Fruit fly (Drosophila melanogaster) whole organism, embryonic: ENCODE measurements around the gene CG43295.

Experiments
- Atf6 ChIP-seq: fragments of 200-800 bp; sonication (Bioruptor generic); IDR thresholded peaks from 2 replicates; pipeline ENCODE4 v1.3.6; 2022; ENCODE audit warnings: missing biosample characterization, missing genetic modification characterization
- Bteb2 ChIP-seq: fragments of 200-800 bp; sonication (Bioruptor generic); optimal IDR thresholded peaks from 2 replicates; lab custom pipeline; 2016; ENCODE audit warnings: missing biosample characterization, missing genetic modification characterization
- C15 ChIP-seq: fragments of 200-800 bp; sonication (Bioruptor generic); IDR thresholded peaks from 3 replicates; pipeline ENCODE4 v1.3.6; 2022; ENCODE audit warnings: missing biosample characterization, missing genetic modification characterization
- CG10431 ChIP-seq: fragments of 200-800 bp; sonication (Bioruptor generic); optimal IDR thresholded peaks from 3 replicates; lab custom pipeline; 2018; ENCODE audit warnings: missing biosample characterization, mild to moderate bottlenecking, missing genetic modification characterization
- CG12744 ChIP-seq: fragments of 200-800 bp; sonication (Bioruptor generic); optimal IDR thresholded peaks from 2 replicates; lab custom pipeline; 2016; ENCODE audit warnings: missing biosample characterization, missing genetic modification characterization
- CG2116 ChIP-seq: fragments of 200-800 bp; sonication (Bioruptor generic); optimal IDR thresholded peaks from 3 replicates; lab custom pipeline; 2018; ENCODE audit warnings: missing biosample characterization, mild to moderate bottlenecking, missing genetic modification characterization
- CG2875 ChIP-seq: fragments of 200-800 bp; sonication (Bioruptor generic); optimal IDR thresholded peaks from 2 replicates; lab custom pipeline; 2017; ENCODE audit warnings: missing biosample characterization, mild to moderate bottlenecking, missing genetic modification characterization, missing genetic modification reagents
- CG30020 ChIP-seq: fragments of 200-800 bp; optimal IDR thresholded peaks from 2 replicates; lab custom pipeline; 2019; ENCODE audit warnings: missing biosample characterization, mild to moderate bottlenecking, missing genetic modification characterization, moderate library complexity
- CG33213 ChIP-seq: fragments of 200-800 bp; sonication (Bioruptor generic); optimal IDR thresholded peaks from 3 replicates; lab custom pipeline; 2016; ENCODE audit warnings: missing biosample characterization, missing genetic modification characterization
- CG4820 ChIP-seq: fragments of 200-800 bp; sonication (Bioruptor generic); optimal IDR thresholded peaks from 3 replicates; lab custom pipeline; 2016; ENCODE audit warnings: missing biosample characterization, missing genetic modification characterization
- CG4854 ChIP-seq: fragments of 200-800 bp; sonication (Bioruptor generic); optimal IDR thresholded peaks from 2 replicates; lab custom pipeline; 2016; ENCODE audit warnings: missing biosample characterization, missing genetic modification characterization, inconsistent platforms
- CG6272 ChIP-seq: fragments of 200-800 bp; sonication (Bioruptor generic); IDR thresholded peaks from 2 replicates; pipeline ENCODE4 v1.3.6; 2022; ENCODE audit warnings: missing biosample characterization, missing genetic modification characterization
- CG6854 ChIP-seq: fragments of 200-800 bp; sonication (Bioruptor generic); optimal IDR thresholded peaks from 3 replicates; lab custom pipeline; 2017; ENCODE audit warnings: missing biosample characterization, mild to moderate bottlenecking, missing genetic modification characterization
- CG7372 ChIP-seq: fragments of 200-800 bp; sonication (Bioruptor generic); IDR thresholded peaks from 2 replicates; pipeline ENCODE4 v1.3.6; 2022; ENCODE audit warnings: missing biosample characterization, missing genetic modification characterization
- CG8924 ChIP-seq: fragments of 200-800 bp; optimal IDR thresholded peaks from 3 replicates; lab custom pipeline; 2019; ENCODE audit warnings: missing biosample characterization, mild to moderate bottlenecking, missing genetic modification characterization, moderate library complexity
- CG9437 ChIP-seq: fragments of 200-800 bp; sonication (Bioruptor generic); optimal IDR thresholded peaks from 2 replicates; lab custom pipeline; 2018; ENCODE audit warnings: missing biosample characterization, mild to moderate bottlenecking, missing genetic modification characterization
- CG9609 ChIP-seq: fragments of 200-800 bp; sonication (Bioruptor generic); optimal IDR thresholded peaks from 3 replicates; lab custom pipeline; 2016; ENCODE audit warnings: missing biosample characterization, missing genetic modification characterization
- CrebB ChIP-seq: fragments of 200-800 bp; sonication (Bioruptor generic); optimal IDR thresholded peaks from 3 replicates; lab custom pipeline; 2018; ENCODE audit warnings: missing biosample characterization, mild to moderate bottlenecking, missing genetic modification characterization
- H15 ChIP-seq: fragments of 200-800 bp; sonication (Bioruptor generic); IDR thresholded peaks from 3 replicates; pipeline ENCODE4 v1.3.6; 2022; ENCODE audit warnings: missing biosample characterization, missing genetic modification characterization
- HLH4C ChIP-seq: fragments of 200-800 bp; sonication (Bioruptor generic); IDR thresholded peaks from 3 replicates; pipeline ENCODE4 v1.3.6; 2022; ENCODE audit warnings: missing biosample characterization, missing genetic modification characterization; ENCODE audit not compliant: partially characterized antibody
- Hmr ChIP-seq: fragments of 200-800 bp; sonication (Bioruptor generic); optimal IDR thresholded peaks from 3 replicates; lab custom pipeline; 2017; ENCODE audit warnings: mild to moderate bottlenecking, missing biosample characterization, missing genetic modification reagents, missing genetic modification characterization
- Hmx ChIP-seq: fragments of 200-800 bp; sonication (Bioruptor generic); optimal IDR thresholded peaks from 2 replicates; lab custom pipeline; 2016; ENCODE audit warnings: missing biosample characterization, missing genetic modification characterization
- MBD-R2 ChIP-seq: fragments of 200-800 bp; sonication (Bioruptor generic); IDR thresholded peaks from 2 replicates; pipeline ENCODE4 v1.3.6; 2022; ENCODE audit warnings: missing biosample characterization, missing genetic modification characterization
- Med ChIP-seq: fragments of 200-800 bp; sonication (Bioruptor generic); peaks from one replicate; lab custom pipeline; 2016; ENCODE audit warnings: missing biosample characterization, missing genetic modification characterization, mild to moderate bottlenecking, inconsistent platforms, moderate library complexity
- Nf-YC ChIP-seq: fragments of 200-800 bp; optimal IDR thresholded peaks from 3 replicates; lab custom pipeline; 2019; ENCODE audit warnings: missing biosample characterization, mild to moderate bottlenecking, missing genetic modification characterization, moderate library complexity
- Oaz ChIP-seq: fragments of 200-800 bp; sonication (Bioruptor generic); IDR thresholded peaks from 2 replicates; pipeline ENCODE4 v1.3.6; 2022; ENCODE audit warnings: missing biosample characterization, missing genetic modification characterization
- Spps ChIP-seq: fragments of 200-800 bp; sonication (Bioruptor generic); optimal IDR thresholded peaks from 2 replicates; lab custom pipeline; 2018; ENCODE audit warnings: missing biosample characterization, mild to moderate bottlenecking, missing genetic modification characterization
- ac ChIP-seq: fragments of 200-800 bp; sonication (Bioruptor generic); optimal IDR thresholded peaks from 3 replicates; lab custom pipeline; 2017; ENCODE audit warnings: missing biosample characterization, mild to moderate bottlenecking, missing genetic modification characterization
- aop ChIP-seq: fragments of 200-800 bp; sonication (Bioruptor generic); IDR thresholded peaks from 2 replicates; pipeline ENCODE4 v1.3.6; 2022; ENCODE audit warnings: missing biosample characterization, missing genetic modification characterization
- ap ChIP-seq: fragments of 200-800 bp; sonication (Bioruptor generic); IDR thresholded peaks from 2 replicates; pipeline ENCODE4 v1.3.6; 2022; ENCODE audit warnings: missing biosample characterization, missing genetic modification characterization
- caup ChIP-seq: fragments of 200-800 bp; sonication (Bioruptor generic); optimal IDR thresholded peaks from 3 replicates; lab custom pipeline; 2017; ENCODE audit warnings: missing biosample characterization, mild to moderate bottlenecking, missing genetic modification characterization, moderate library complexity; ENCODE audit not compliant: severe bottlenecking
- chif ChIP-seq, 2 experiments: fragments of 200-800 bp; sonication (Bioruptor generic); optimal IDR thresholded peaks; 3 replicates each; lab custom pipeline; 2016; ENCODE audit warnings: missing biosample characterization in 2 of 2, missing genetic modification characterization in 2 of 2
- chm ChIP-seq: fragments of 200-800 bp; sonication (Bioruptor generic); IDR thresholded peaks from 2 replicates; pipeline ENCODE4 v1.3.6; 2022; ENCODE audit warnings: missing biosample characterization, missing genetic modification characterization
- fd96Cb ChIP-seq: fragments of 200-800 bp; sonication (Bioruptor generic); optimal IDR thresholded peaks from 2 replicates; lab custom pipeline; 2018; ENCODE audit warnings: missing biosample characterization, mild to moderate bottlenecking, missing genetic modification characterization, moderate library complexity
- gce ChIP-seq: fragments of 200-800 bp; sonication (Bioruptor generic); IDR thresholded peaks from 3 replicates; pipeline ENCODE4 v1.3.6; 2022; ENCODE audit warnings: missing biosample characterization, missing genetic modification characterization
- gro ChIP-seq: fragments of 200-800 bp; sonication (Bioruptor generic); optimal IDR thresholded peaks from 2 replicates; lab custom pipeline; 2016; ENCODE audit warnings: missing biosample characterization, missing genetic modification characterization
- ham ChIP-seq: fragments of 200-800 bp; sonication (Bioruptor generic); IDR thresholded peaks from 2 replicates; pipeline ENCODE4 v1.3.6; 2022; ENCODE audit warnings: missing biosample characterization, missing genetic modification characterization
- jigr1 ChIP-seq: fragments of 200-800 bp; sonication (Bioruptor generic); IDR thresholded peaks from 3 replicates; pipeline ENCODE4 v1.3.6; 2022; ENCODE audit warnings: missing biosample characterization, missing genetic modification characterization
- ken ChIP-seq: fragments of 200-800 bp; sonication (Bioruptor generic); IDR thresholded peaks from 3 replicates; pipeline ENCODE4 v1.3.6; 2022; ENCODE audit warnings: missing biosample characterization, missing genetic modification characterization
- lola ChIP-seq, 3 experiments: fragments of >200 bp in 2 of 3; fragments of 200-800 bp in 1 of 3; sonication (Bioruptor generic) in 1 of 3; optimal IDR thresholded peaks; 2 replicates each; lab custom pipeline; 2017 to 2019; ENCODE audit warnings: missing biosample characterization in 3 of 3, missing genetic modification characterization in 3 of 3, mild to moderate bottlenecking in 1 of 3, moderate library complexity in 1 of 3
- nmo ChIP-seq: fragments of 200-800 bp; sonication (Bioruptor generic); optimal IDR thresholded peaks from 2 replicates; lab custom pipeline; 2018; ENCODE audit warnings: missing biosample characterization, mild to moderate bottlenecking, missing genetic modification characterization, moderate library complexity
- org-1 ChIP-seq: fragments of 200-800 bp; sonication (Bioruptor generic); optimal IDR thresholded peaks from 2 replicates; lab custom pipeline; 2017; ENCODE audit warnings: missing biosample characterization, missing genetic modification characterization
- otp ChIP-seq: fragments of 200-800 bp; sonication (Bioruptor generic); IDR thresholded peaks from 3 replicates; pipeline ENCODE4, ENCODE4 v1.3.6; 2022; ENCODE audit warnings: missing biosample characterization, missing genetic modification characterization
- sob ChIP-seq: fragments of 200-800 bp; sonication (Bioruptor generic); IDR thresholded peaks from 2 replicates; pipeline ENCODE4 v1.3.6; 2022; ENCODE audit warnings: missing biosample characterization, missing genetic modification characterization
- tap ChIP-seq: fragments of 200-800 bp; optimal IDR thresholded peaks from 3 replicates; lab custom pipeline; 2019; ENCODE audit warnings: missing biosample characterization, mild to moderate bottlenecking, missing genetic modification characterization, moderate library complexity
- tio ChIP-seq: fragments of 200-800 bp; sonication (Bioruptor generic); optimal IDR thresholded peaks from 2 replicates; lab custom pipeline; 2017; ENCODE audit warnings: missing biosample characterization, missing genetic modification characterization, inconsistent platforms
- tup ChIP-seq: fragments of 200-800 bp; sonication (Bioruptor generic); optimal IDR thresholded peaks from 2 replicates; lab custom pipeline; 2016; ENCODE audit warnings: missing biosample characterization, mild to moderate bottlenecking, missing genetic modification characterization, moderate library complexity
- unpg ChIP-seq: fragments of 200-800 bp; sonication (Bioruptor generic); optimal IDR thresholded peaks from 3 replicates; lab custom pipeline; 2018; ENCODE audit warnings: missing biosample characterization, mild to moderate bottlenecking, missing genetic modification characterization, moderate library complexity
- vvl ChIP-seq: fragments of 200-800 bp; sonication (Bioruptor generic); IDR thresholded peaks from 2 replicates; pipeline ENCODE4 v1.3.6; 2022; ENCODE audit warnings: missing biosample characterization, missing genetic modification characterization
- wek ChIP-seq: fragments of 200-800 bp; sonication (Bioruptor generic); optimal IDR thresholded peaks from 3 replicates; lab custom pipeline; 2018; ENCODE audit warnings: missing biosample characterization, mild to moderate bottlenecking, missing genetic modification characterization, moderate library complexity
- z ChIP-seq: fragments of 200-800 bp; sonication (Bioruptor generic); IDR thresholded peaks from 3 replicates; pipeline ENCODE4 v1.3.6; 2022; ENCODE audit warnings: missing biosample characterization, missing genetic modification characterization

Gene CG43295

DNA sequence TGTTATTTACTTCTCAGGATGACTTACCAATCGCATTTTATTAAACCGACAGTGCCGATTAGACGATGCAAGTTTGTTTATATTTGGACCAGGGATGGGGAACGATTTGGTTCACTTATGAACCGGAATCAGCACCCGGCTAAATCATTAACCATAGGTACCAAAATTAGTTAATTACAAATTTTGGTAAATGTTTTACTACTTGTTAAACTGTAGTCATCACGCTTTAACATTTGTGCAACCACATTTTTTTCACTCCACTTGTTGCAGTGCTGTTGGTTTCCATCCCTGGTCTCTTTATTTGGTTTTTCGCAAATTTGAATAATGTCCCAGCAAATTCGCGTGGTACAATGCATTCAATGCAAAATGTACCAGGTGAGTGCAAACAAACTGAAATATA lies at the start of gene CG43295, which contains the start of gene IntS9 (continued):
- TF ChIP-seq caup (GFP tag; lab: Kevin White, UChicago): peak; percentile 74
- TF ChIP-seq CG4854 (GFP tag; lab: Kevin White, UChicago): peak; percentile 73
- TF ChIP-seq chm (GFP tag; lab: Robert Waterston, UW): peak; percentile 91
- peak; percentile 83 for TF ChIP-seq gce (GFP tag; lab: Robert Waterston, UW)
- TF ChIP-seq CG2116 (GFP tag; lab: Kevin White, UChicago): peak; percentile 67
- peak; percentile 93 for TF ChIP-seq vvl (GFP tag; lab: Robert Waterston, UW)
- TF ChIP-seq aop (GFP tag; lab: Robert Waterston, UW): no peak
- TF ChIP-seq Hmx (GFP tag; lab: Kevin White, UChicago): peak; percentile 51
- no peak for TF ChIP-seq tap (tag; lab: Kevin White, UChicago)
- TF ChIP-seq H15 (GFP tag; lab: Robert Waterston, UW): peak; percentile 78
- no peak for TF ChIP-seq gro (GFP tag; lab: Kevin White, UChicago)
- no peak for TF ChIP-seq unpg (GFP tag; lab: Kevin White, UChicago)
- TF ChIP-seq Hmr (GFP tag; lab: Kevin White, UChicago): no peak
- peak; percentile 38; the same call in 1 of the 3 replicates for TF ChIP-seq C15 (GFP tag; lab: Robert Waterston, UW)
- peak; percentile 5 for TF ChIP-seq CG6854 (GFP tag; lab: Kevin White, UChicago)
- peak; percentile 78 for TF ChIP-seq sob (GFP tag; lab: Robert Waterston, UW)
- TF ChIP-seq tio (GFP tag; lab: Kevin White, UChicago): peak; percentile 77
- TF ChIP-seq CG9609: peak; percentile 85
- peak; percentile 7 for TF ChIP-seq ac (GFP tag; lab: Kevin White, UChicago)
- peak; percentile 84 for TF ChIP-seq otp (GFP tag; lab: Robert Waterston, UW)
- peak; percentile 73 for TF ChIP-seq CG2875 (GFP tag; lab: Kevin White, UChicago)
- TF ChIP-seq z (GFP tag; lab: Robert Waterston, UW): no peak
- peak; percentile 79; the same call in 2 of the 3 replicates for TF ChIP-seq ken
- TF ChIP-seq CG33213 (GFP tag; lab: Kevin White, UChicago): peak; percentile 77
- TF ChIP-seq Atf6 (GFP tag; lab: Robert Waterston, UW): peak; percentile 82
- peak; percentile 76 for TF ChIP-seq CG12744 (GFP tag; lab: Kevin White, UChicago)
- peak; percentile 32 for TF ChIP-seq wek (GFP tag; lab: Kevin White, UChicago)
- peak; percentile 74 for TF ChIP-seq Oaz
- TF ChIP-seq HLH4C (GFP tag; lab: Robert Waterston, UW): 0 out of 3 replicates have a peak, but pooled peaks have one; percentile 49
- peak; percentile 81 for TF ChIP-seq Spps (tag; lab: Kevin White, UChicago)
- peak; percentile 98 for TF ChIP-seq Med (GFP tag; lab: Kevin White, UChicago)
- TF ChIP-seq CG30020: peak; percentile 52
- peak; percentile 42 for TF ChIP-seq CG9437 (GFP tag; lab: Kevin White, UChicago)
- TF ChIP-seq CG10431: no peak
- peak; percentile 94 for TF ChIP-seq MBD-R2 (GFP tag; lab: Robert Waterston, UW)
- TF ChIP-seq Nf-YC (tag; lab: Kevin White, UChicago): no peak
- peak; percentile 75; the same call in 1 of the 2 replicates for TF ChIP-seq CG7372 (GFP tag; lab: Robert Waterston, UW)
- TF ChIP-seq CG4820 (GFP tag; lab: Kevin White, UChicago): peak; percentile 85
- 0 out of 2 replicates have a peak, but pooled peaks have one; percentile 19 for TF ChIP-seq ham
- TF ChIP-seq org-1: peak; percentile 75
- TF ChIP-seq tup (GFP tag; lab: Kevin White, UChicago): peak; percentile 69
- peak; percentile 80 for TF ChIP-seq Bteb2
- peak; percentile 64 for TF ChIP-seq CrebB (tag; lab: Kevin White, UChicago)
- no peak for TF ChIP-seq CG8924 (tag; lab: Kevin White, UChicago)
- TF ChIP-seq nmo (GFP tag; lab: Kevin White, UChicago): peak; percentile 75
- peak; percentile 75 for TF ChIP-seq fd96Cb (tag; lab: Kevin White, UChicago)
- peak; percentile 77 for TF ChIP-seq CG6272 (GFP tag; lab: Robert Waterston, UW)
- TF ChIP-seq jigr1 (GFP tag; lab: Robert Waterston, UW): peak; percentile 56; the same call in 2 of the 3 replicates
- TF ChIP-seq ap (GFP tag; lab: Robert Waterston, UW): peak; percentile 79
- peak in 1 of 3 experiments; percentile 76 for TF ChIP-seq lola (GFP tag; optimal IDR thresholded peaks at IDR 0.05; lab: Kevin White, UChicago)
- peak; percentile 79 to 85 for TF ChIP-seq chif (GFP tag; optimal IDR thresholded peaks at IDR 0.05; lab: Kevin White, UChicago)
